Fruit fly (Drosophila melanogaster) whole organism, embryonic: ENCODE measurements around the gene Ppn.
A peak's percentile ranks its signal among the peaks of the same experiment; 100 is the strongest.

Experiments
- Aef1 ChIP-seq: fragments of 200-800 bp; sonication (Bioruptor generic); IDR thresholded peaks from 3 replicates; pipeline ENCODE4 v1.3.6; 2022; ENCODE audit warnings: missing biosample characterization, missing genetic modification characterization
- Blimp-1 ChIP-seq: fragments of 200-800 bp; sonication (Bioruptor generic); optimal IDR thresholded peaks from 3 replicates; lab custom pipeline; 2018; ENCODE audit warnings: missing biosample characterization, missing genetic modification characterization, mild to moderate bottlenecking, moderate library complexity, missing genetic modification reagents
- CG10147 ChIP-seq: fragments of 200-800 bp; sonication (Bioruptor generic); optimal IDR thresholded peaks from 2 replicates; lab custom pipeline; 2019; ENCODE audit warnings: missing biosample characterization, mild to moderate bottlenecking, missing genetic modification characterization, moderate library complexity
- CG13123 ChIP-seq: fragments of 200-800 bp; sonication (Bioruptor generic); optimal IDR thresholded peaks from 2 replicates; lab custom pipeline; 2016; ENCODE audit warnings: missing biosample characterization, missing genetic modification characterization
- CG15696 ChIP-seq: fragments of 200-800 bp; sonication (Bioruptor generic); optimal IDR thresholded peaks from 2 replicates; lab custom pipeline; 2019; ENCODE audit warnings: missing biosample characterization, mild to moderate bottlenecking, missing genetic modification characterization, moderate library complexity
- CG16863 ChIP-seq: fragments of 200-800 bp; sonication (Bioruptor generic); optimal IDR thresholded peaks from 3 replicates; lab custom pipeline; 2016; ENCODE audit warnings: missing biosample characterization, missing genetic modification characterization
- CG30431 ChIP-seq: fragments of 200-800 bp; sonication (Bioruptor generic); optimal IDR thresholded peaks from 2 replicates; lab custom pipeline; 2017; ENCODE audit warnings: missing biosample characterization, missing genetic modification characterization
- CG3726 ChIP-seq: fragments of 200-800 bp; sonication (Bioruptor generic); IDR thresholded peaks from 3 replicates; pipeline ENCODE4, ENCODE4 v1.3.6; 2022; ENCODE audit warnings: missing biosample characterization, missing genetic modification characterization
- CG4328 ChIP-seq: fragments of 200-800 bp; sonication (Bioruptor generic); optimal IDR thresholded peaks from 3 replicates; lab custom pipeline; 2017; ENCODE audit warnings: missing biosample characterization, missing genetic modification reagents, missing genetic modification characterization
- CG7745 ChIP-seq: fragments of 200-800 bp; sonication (Bioruptor generic); optimal IDR thresholded peaks from 2 replicates; lab custom pipeline; 2018; ENCODE audit warnings: missing biosample characterization, mild to moderate bottlenecking, missing genetic modification characterization, moderate library complexity
- CG8478 ChIP-seq: fragments of >200 bp; optimal IDR thresholded peaks from 2 replicates; lab custom pipeline; 2018
- CG8924 ChIP-seq: fragments of 200-800 bp; optimal IDR thresholded peaks from 3 replicates; lab custom pipeline; 2019; ENCODE audit warnings: missing biosample characterization, mild to moderate bottlenecking, missing genetic modification characterization, moderate library complexity
- Deaf1 ChIP-seq: fragments of 200-800 bp; optimal IDR thresholded peaks from 3 replicates; lab custom pipeline; 2019; ENCODE audit warnings: missing biosample characterization, mild to moderate bottlenecking, missing genetic modification characterization, moderate library complexity
- Doc2 ChIP-seq: fragments of 200-800 bp; sonication (Bioruptor generic); IDR thresholded peaks from 2 replicates; pipeline ENCODE4 v1.3.6; 2022; ENCODE audit warnings: missing biosample characterization, missing genetic modification characterization
- Hey ChIP-seq: fragments of 200-800 bp; sonication (Bioruptor generic); optimal IDR thresholded peaks from 3 replicates; lab custom pipeline; 2018; ENCODE audit warnings: missing biosample characterization, mild to moderate bottlenecking, missing genetic modification characterization
- HmgD ChIP-seq: fragments of 200-800 bp; sonication (Bioruptor generic); optimal IDR thresholded peaks from 3 replicates; lab custom pipeline; 2016; ENCODE audit warnings: missing biosample characterization, missing genetic modification characterization
- Hr78 ChIP-seq, 2 experiments: fragments of 200-800 bp in 1 of 2; fragments of >200 bp in 1 of 2; sonication (Bioruptor generic) in 1 of 2; optimal IDR thresholded peaks; 2 replicates each; lab custom pipeline; 2017 to 2019; ENCODE audit warnings: missing biosample characterization in 2 of 2, missing genetic modification characterization in 2 of 2, mild to moderate bottlenecking in 1 of 2, moderate library complexity in 1 of 2
- Mad ChIP-seq: fragments of 200-800 bp; sonication (Bioruptor generic); optimal IDR thresholded peaks from 2 replicates; lab custom pipeline; 2016; ENCODE audit warnings: missing biosample characterization, missing genetic modification characterization
- Med ChIP-seq: fragments of 200-800 bp; sonication (Bioruptor generic); peaks from one replicate; lab custom pipeline; 2016; ENCODE audit warnings: missing biosample characterization, missing genetic modification characterization, mild to moderate bottlenecking, inconsistent platforms, moderate library complexity
- Neu2 ChIP-seq: fragments of 200-800 bp; sonication (Bioruptor generic); optimal IDR thresholded peaks from 3 replicates; lab custom pipeline; 2016; ENCODE audit warnings: missing biosample characterization, missing genetic modification characterization, borderline replicate concordance
- Nf-YB ChIP-seq: fragments of 200-800 bp; sonication (Bioruptor generic); optimal IDR thresholded peaks from 3 replicates; lab custom pipeline; 2019; ENCODE audit warnings: missing biosample characterization, mild to moderate bottlenecking, missing genetic modification characterization, moderate library complexity
- Nf-YC ChIP-seq: fragments of 200-800 bp; optimal IDR thresholded peaks from 3 replicates; lab custom pipeline; 2019; ENCODE audit warnings: missing biosample characterization, mild to moderate bottlenecking, missing genetic modification characterization, moderate library complexity
- PHDP ChIP-seq: fragments of 200-800 bp; sonication (Bioruptor generic); optimal IDR thresholded peaks from 3 replicates; lab custom pipeline; 2018; ENCODE audit warnings: missing biosample characterization, mild to moderate bottlenecking, missing genetic modification characterization, moderate library complexity
- Ravus ChIP-seq: fragments of 200-800 bp; sonication (Bioruptor generic); IDR thresholded peaks from 2 replicates; pipeline ENCODE4 v1.3.6; 2022; ENCODE audit warnings: missing biosample characterization, missing genetic modification characterization
- Side ChIP-seq: fragments of 200-800 bp; sonication (Bioruptor generic); optimal IDR thresholded peaks from 2 replicates; lab custom pipeline; 2016; ENCODE audit warnings: missing biosample characterization, missing genetic modification characterization
- Stat92E ChIP-seq, 3 experiments: fragments of >200 bp in 2 of 3; fragments of 200-800 bp in 1 of 3; sonication (Bioruptor generic) in 1 of 3; optimal IDR thresholded peaks; 2 replicates each; lab custom pipeline; 2017 to 2019; ENCODE audit warnings: missing biosample characterization in 3 of 3, missing genetic modification characterization in 3 of 3, mild to moderate bottlenecking in 1 of 3, moderate library complexity in 1 of 3
- TFAM ChIP-seq: fragments of 200-800 bp; sonication (Bioruptor generic); optimal IDR thresholded peaks from 2 replicates; lab custom pipeline; 2017; ENCODE audit warnings: missing biosample characterization, missing genetic modification characterization, inconsistent platforms
- Usf ChIP-seq: fragments of 200-800 bp; sonication (Bioruptor generic); optimal IDR thresholded peaks from 2 replicates; lab custom pipeline; 2017; ENCODE audit warnings: missing genotype, missing biosample characterization, missing genetic modification characterization
- bowl ChIP-seq: fragments of 200-800 bp; sonication (Bioruptor generic); IDR thresholded peaks from 2 replicates; pipeline ENCODE4 v1.3.6; 2022; ENCODE audit warnings: missing biosample characterization, missing genetic modification characterization
- chn ChIP-seq: fragments of 200-800 bp; sonication (Bioruptor generic); optimal IDR thresholded peaks from 2 replicates; lab custom pipeline; 2016; ENCODE audit warnings: missing biosample characterization, missing genetic modification characterization
- dm ChIP-seq: fragments of 200-800 bp; sonication (Bioruptor generic); optimal IDR thresholded peaks from 3 replicates; lab custom pipeline; 2016; ENCODE audit warnings: missing biosample characterization, missing genetic modification characterization
- dpn ChIP-seq, 2 experiments: fragments of 200-800 bp; sonication (Bioruptor generic); optimal IDR thresholded peaks; 3 replicates each; lab custom pipeline; 2016; ENCODE audit warnings: missing biosample characterization in 2 of 2, missing genetic modification characterization in 2 of 2
- ewg ChIP-seq: fragments of 200-800 bp; sonication (Bioruptor generic); optimal IDR thresholded peaks from 3 replicates; lab custom pipeline; 2017; ENCODE audit warnings: mild to moderate bottlenecking, missing biosample characterization, missing genetic modification reagents, missing genetic modification characterization
- gsb-n ChIP-seq: fragments of 200-800 bp; sonication (Bioruptor generic); optimal IDR thresholded peaks from 3 replicates; lab custom pipeline; 2018; ENCODE audit warnings: missing biosample characterization, mild to moderate bottlenecking, missing genetic modification characterization
- ham ChIP-seq: fragments of 200-800 bp; sonication (Bioruptor generic); IDR thresholded peaks from 2 replicates; pipeline ENCODE4 v1.3.6; 2022; ENCODE audit warnings: missing biosample characterization, missing genetic modification characterization
- kni ChIP-seq: fragments of 200-800 bp; sonication (Bioruptor generic); optimal IDR thresholded peaks from 3 replicates; lab custom pipeline; 2017; ENCODE audit warnings: mild to moderate bottlenecking, missing biosample characterization, missing genetic modification reagents, missing genetic modification characterization
- lilli ChIP-seq: fragments of 200-800 bp; sonication (Bioruptor generic); optimal IDR thresholded peaks from 3 replicates; lab custom pipeline; 2016; ENCODE audit warnings: missing biosample characterization, missing genetic modification characterization
- lov ChIP-seq, 2 experiments: fragments of 200-800 bp in 1 of 2; fragments of >200 bp in 1 of 2; sonication (Bioruptor generic) in 1 of 2; IDR thresholded peaks in 1 of 2; optimal IDR thresholded peaks in 1 of 2; 2 replicates in 1 of 2; 3 replicates in 1 of 2; pipeline versions ENCODE4 v1.3.6 to Lab custom; 2017 to 2022; ENCODE audit warnings: missing biosample characterization in 1 of 2, missing genetic modification characterization in 1 of 2
- luna ChIP-seq: fragments of 200-800 bp; sonication (Bioruptor generic); optimal IDR thresholded peaks from 2 replicates; lab custom pipeline; 2016; ENCODE audit warnings: missing biosample characterization, missing genetic modification characterization
- oc ChIP-seq: fragments of 200-800 bp; sonication (Bioruptor generic); optimal IDR thresholded peaks from 2 replicates; lab custom pipeline; 2018; ENCODE audit warnings: missing biosample characterization, mild to moderate bottlenecking, missing genetic modification characterization, moderate library complexity
- onecut ChIP-seq: fragments of 200-800 bp; sonication (Bioruptor generic); IDR thresholded peaks from 2 replicates; pipeline ENCODE4 v1.3.6; 2022; ENCODE audit warnings: missing biosample characterization, missing genetic modification characterization
- pum ChIP-seq: fragments of 200-800 bp; sonication (Bioruptor generic); optimal IDR thresholded peaks from 2 replicates; lab custom pipeline; 2016; ENCODE audit warnings: missing biosample characterization, missing genetic modification characterization
- repo ChIP-seq: fragments of 200-800 bp; sonication (Bioruptor generic); optimal IDR thresholded peaks from 2 replicates; lab custom pipeline; 2016; ENCODE audit warnings: missing biosample characterization, missing genetic modification characterization
- seq ChIP-seq: fragments of 200-800 bp; sonication (Bioruptor generic); IDR thresholded peaks from 2 replicates; pipeline ENCODE4 v1.3.6; 2022; ENCODE audit warnings: missing biosample characterization, missing genetic modification characterization
- sima ChIP-seq: fragments of 200-800 bp; sonication (Bioruptor generic); optimal IDR thresholded peaks from 2 replicates; lab custom pipeline; 2016; ENCODE audit warnings: missing biosample characterization, missing genetic modification characterization
- ssp ChIP-seq: fragments of 200-800 bp; sonication (Bioruptor generic); IDR thresholded peaks from 2 replicates; pipeline ENCODE4 v1.3.6; 2022; ENCODE audit warnings: missing biosample characterization, missing genetic modification characterization

Ppn gene

dm6 chr3R:28580540-28581095, 40.5 kb upstream of the Ppn start (continued):
- TF ChIP-seq CG4328 (GFP tag; lab: Kevin White, UChicago) (no peak), kni (GFP tag; lab: Kevin White, UChicago) (no peak), Hr78 (GFP tag; optimal IDR thresholded peaks at IDR 0.05; lab: Kevin White, UChicago) (peak in 1 of 2 experiments; percentile 9), Med (GFP tag; lab: Kevin White, UChicago) (peak; percentile 60), sima (no peak), Deaf1 (tag; lab: Kevin White, UChicago) (no peak)

dm6 chr3R:28580013-28580412, 39.9 kb upstream of the Ppn start:
- TF ChIP-seq CG10147 (GFP tag; lab: Kevin White, UChicago) (no peak), CG7745 (tag; lab: Kevin White, UChicago) (peak; percentile 62), CG8924 (tag; lab: Kevin White, UChicago) (no peak)

dm6 chr3R:28579501-28579900, 39.4 kb upstream of the Ppn start:
- TF ChIP-seq seq (GFP tag; lab: Robert Waterston, UW) (peak; percentile 21; the same call in 1 of the 2 replicates), ssp (GFP tag; lab: Robert Waterston, UW) (no peak), kni (GFP tag; lab: Kevin White, UChicago) (no peak), ham (no peak), Stat92E (GFP tag; optimal IDR thresholded peaks at IDR 0.05; lab: Kevin White, UChicago) (no peak), CG15696 (tag; lab: Kevin White, UChicago) (no peak), Nf-YC (tag; lab: Kevin White, UChicago) (peak; percentile 80), Nf-YB (GFP tag; lab: Kevin White, UChicago) (peak; percentile 62), ewg (GFP tag; lab: Kevin White, UChicago) (peak; percentile 59), CG8478 (lab: Kevin White, UChicago) (no peak), repo (no peak), Doc2 (GFP tag; lab: Robert Waterston, UW) (no peak), Side (GFP tag; lab: Kevin White, UChicago) (no peak), onecut (GFP tag; lab: Robert Waterston, UW) (peak; percentile 37), Blimp-1 (no peak), Mad (GFP tag; lab: Kevin White, UChicago) (no peak), lov (optimal IDR thresholded peaks at IDR 0.05; lab: Kevin White, UChicago) (no peak), lov (GFP tag; IDR thresholded peaks at IDR 0.05; lab: Robert Waterston, UW) (no peak), pum (no peak), CG13123 (GFP tag; lab: Kevin White, UChicago) (no peak), HmgD (GFP tag; lab: Kevin White, UChicago) (no peak), dpn (GFP tag; optimal IDR thresholded peaks at IDR 0.05; lab: Kevin White, UChicago) (no peak), Aef1 (GFP tag; lab: Robert Waterston, UW) (no peak), Usf (no peak), TFAM (GFP tag; lab: Kevin White, UChicago) (no peak)

dm6 chr3R:28576838-28577237, 36.7 kb upstream of the Ppn start:
- TF ChIP-seq Med (GFP tag; lab: Kevin White, UChicago) (peak; percentile 26), bowl (GFP tag; lab: Robert Waterston, UW) (no peak), gsb-n (peak; percentile 41), CG30431 (GFP tag; lab: Kevin White, UChicago) (no peak), dm (GFP tag; lab: Kevin White, UChicago) (no peak), Ravus (GFP tag; lab: Robert Waterston, UW) (no peak), chn (GFP tag; lab: Kevin White, UChicago) (no peak), Hey (tag; lab: Kevin White, UChicago) (peak; percentile 86), CG16863 (GFP tag; lab: Kevin White, UChicago) (no peak), oc (tag; lab: Kevin White, UChicago) (peak; percentile 64), Neu2 (GFP tag; lab: Kevin White, UChicago) (no peak), luna (GFP tag; lab: Kevin White, UChicago) (no peak), PHDP (tag; lab: Kevin White, UChicago) (no peak), CG3726 (GFP tag; lab: Robert Waterston, UW) (no peak), lilli (no peak)
